Worm (Caenorhabditis elegans) whole organism, L1 larva: ENCODE data around the gene cyp-37B1.
A peak's percentile ranks its signal among the peaks of the same experiment; 100 is the strongest.

Source experiments
- C04F5.9 ChIP-seq: sonication (generic microtip); optimal IDR thresholded peaks from 2 replicates; lab custom pipeline; 2016; ENCODE audit warnings: missing genetic modification characterization, missing compliant biosample characterization
- C34B4.2 ChIP-seq: sonication (generic microtip); optimal IDR thresholded peaks from 2 replicates; lab custom pipeline; 2017; ENCODE audit warnings: mild to moderate bottlenecking, missing genetic modification characterization, missing compliant biosample characterization
- F16B12.6 ChIP-seq: fragments of 150-350 bp; optimal IDR thresholded peaks from 2 replicates; lab custom pipeline; 2014; ENCODE audit warnings: missing biosample characterization, missing genetic modification characterization
- aha-1 ChIP-seq: fragments of 150-350 bp; optimal IDR thresholded peaks from 2 replicates; lab custom pipeline; 2014; ENCODE audit warnings: missing biosample characterization, missing genetic modification characterization
- alr-1 ChIP-seq: fragments of 200-800 bp; sonication (Bioruptor generic); optimal IDR thresholded peaks from 2 replicates; lab custom pipeline; 2018; ENCODE audit warnings: borderline replicate concordance, mild to moderate bottlenecking, missing genetic modification characterization, missing compliant biosample characterization
- ama-1 ChIP-seq: fragments of 150-350 bp; optimal IDR thresholded peaks from 2 replicates; lab custom pipeline; 2014
- ces-1 ChIP-seq: fragments of 150-350 bp; optimal IDR thresholded peaks from 2 replicates; lab custom pipeline; 2014; ENCODE audit warnings: missing biosample characterization, missing genetic modification reagents, missing genetic modification characterization
- efl-1 ChIP-seq, 4 experiments: fragments of 150-350 bp; optimal IDR thresholded peaks in 3 of 4; peaks in 1 of 4; 1 replicate in 1 of 4; 2 replicates in 3 of 4; lab custom pipeline; 2014; ENCODE audit warnings: missing biosample characterization in 2 of 4, missing genetic modification characterization in 2 of 4, missing genetic modification reagents in 2 of 4
- egl-13 ChIP-seq: sonication (generic microtip); optimal IDR thresholded peaks from 2 replicates; lab custom pipeline; 2016; ENCODE audit warnings: missing genotype, missing genetic modification reagents, missing genetic modification characterization, missing compliant biosample characterization
- elt-2 ChIP-seq: sonication (generic microtip); optimal IDR thresholded peaks from 2 replicates; lab custom pipeline; 2016; ENCODE audit warnings: missing genetic modification characterization, mild to moderate bottlenecking, inconsistent platforms, missing compliant biosample characterization, missing genetic modification reagents
- elt-3 ChIP-seq, 6 experiments: fragments of 150-350 bp in 1 of 6; sonication (generic microtip); optimal IDR thresholded peaks; 2 replicates each; lab custom pipeline; 2017 to 2018; ENCODE audit warnings: missing biosample characterization in 6 of 6, missing genetic modification characterization in 6 of 6, inconsistent platforms in 1 of 6
- ets-5 ChIP-seq: fragments of 200-800 bp; sonication (Bioruptor generic); IDR thresholded peaks from 2 replicates; pipeline ENCODE4 v1.3.6; 2022; ENCODE audit warnings: missing genetic modification characterization, missing compliant biosample characterization
- fkh-8 ChIP-seq: sonication (generic microtip); optimal IDR thresholded peaks from 2 replicates; lab custom pipeline; 2016; ENCODE audit warnings: mild to moderate bottlenecking, missing genetic modification characterization, missing compliant biosample characterization
- irx-1 ChIP-seq: sonication (generic microtip); optimal IDR thresholded peaks from 2 replicates; lab custom pipeline; 2016; ENCODE audit warnings: missing genetic modification characterization, missing compliant biosample characterization
- lin-35 ChIP-seq, 2 experiments: fragments of 150-350 bp; optimal IDR thresholded peaks; 2 replicates each; lab custom pipeline; 2014; ENCODE audit warnings: missing biosample characterization in 2 of 2, missing genetic modification characterization in 2 of 2, missing genetic modification reagents in 2 of 2
- lir-3 ChIP-seq: sonication (generic microtip); optimal IDR thresholded peaks from 2 replicates; lab custom pipeline; 2016; ENCODE audit warnings: mild to moderate bottlenecking, missing genetic modification characterization, moderate library complexity, missing compliant biosample characterization; ENCODE audit not compliant: poor library complexity
- lsy-2 ChIP-seq, 2 experiments: fragments of 150-350 bp; optimal IDR thresholded peaks; 2 replicates each; lab custom pipeline; 2014; ENCODE audit warnings: missing biosample characterization in 2 of 2, missing genetic modification characterization in 2 of 2
- mab-9 ChIP-seq: fragments of 200-800 bp; sonication (Bioruptor generic); IDR thresholded peaks from 2 replicates; pipeline ENCODE4 v1.3.6; 2022; ENCODE audit warnings: missing genetic modification reagents, missing genetic modification characterization, missing compliant biosample characterization
- mef-2 ChIP-seq: fragments of 150-350 bp; optimal IDR thresholded peaks from 2 replicates; lab custom pipeline; 2014; ENCODE audit warnings: missing biosample characterization, missing genetic modification characterization
- nhr-11 ChIP-seq: fragments of 150-350 bp; optimal IDR thresholded peaks from 2 replicates; lab custom pipeline; 2014; ENCODE audit warnings: missing biosample characterization, missing genetic modification characterization
- nhr-12 ChIP-seq: sonication (generic microtip); optimal IDR thresholded peaks from 2 replicates; lab custom pipeline; 2017; ENCODE audit warnings: missing biosample characterization, missing genetic modification characterization
- nhr-28 ChIP-seq: fragments of 150-350 bp; optimal IDR thresholded peaks from 2 replicates; lab custom pipeline; 2014; ENCODE audit warnings: missing biosample characterization, missing genetic modification characterization
- nhr-71 ChIP-seq: sonication (generic microtip); optimal IDR thresholded peaks from 2 replicates; lab custom pipeline; 2016; ENCODE audit warnings: mild to moderate bottlenecking, missing genetic modification characterization, moderate library complexity, missing compliant biosample characterization
- nhr-77 ChIP-seq: fragments of 150-350 bp; optimal IDR thresholded peaks from 2 replicates; lab custom pipeline; 2014; ENCODE audit warnings: missing biosample characterization, missing genetic modification characterization
- nhr-84 ChIP-seq: sonication (generic microtip); optimal IDR thresholded peaks from 2 replicates; lab custom pipeline; 2017; ENCODE audit warnings: missing biosample characterization, missing genetic modification characterization
- nhr-90 ChIP-seq: sonication (generic microtip); optimal IDR thresholded peaks from 2 replicates; lab custom pipeline; 2016; ENCODE audit warnings: mild to moderate bottlenecking, missing genetic modification characterization, missing compliant biosample characterization; ENCODE audit not compliant: poor library complexity
- pax-3 ChIP-seq: fragments of 200-800 bp; sonication (Bioruptor generic); optimal IDR thresholded peaks from 2 replicates; lab custom pipeline; 2018; ENCODE audit warnings: mild to moderate bottlenecking, missing genetic modification characterization, moderate library complexity, missing compliant biosample characterization
- snpc-4 ChIP-seq: fragments of 150-350 bp; optimal IDR thresholded peaks from 2 replicates; lab custom pipeline; 2014; ENCODE audit warnings: missing biosample characterization, missing genetic modification characterization
- unc-130 ChIP-seq: fragments of 150-350 bp; optimal IDR thresholded peaks from 2 replicates; lab custom pipeline; 2017; ENCODE audit warnings: missing biosample characterization, missing genetic modification characterization, inconsistent platforms
- unc-62 ChIP-seq: fragments of 150-350 bp; optimal IDR thresholded peaks from 2 replicates; lab custom pipeline; 2014; ENCODE audit warnings: missing biosample characterization, missing genetic modification reagents, missing genetic modification characterization
- unc-98 ChIP-seq: fragments of 200-800 bp; sonication (Bioruptor generic); IDR thresholded peaks from 2 replicates; pipeline ENCODE4 v1.3.6; 2022; ENCODE audit warnings: missing genetic modification characterization, missing compliant biosample characterization
- xbp-1 ChIP-seq: sonication (generic microtip); optimal IDR thresholded peaks from 2 replicates; lab custom pipeline; 2016; ENCODE audit warnings: missing genetic modification characterization, missing compliant biosample characterization
- zag-1 ChIP-seq: fragments of 150-350 bp; optimal IDR thresholded peaks from 2 replicates; lab custom pipeline; 2014; ENCODE audit warnings: missing biosample characterization, missing genetic modification characterization
- zip-4 ChIP-seq: fragments of 200-800 bp; sonication (Bioruptor generic); optimal IDR thresholded peaks from 2 replicates; lab custom pipeline; 2018; ENCODE audit warnings: mild to moderate bottlenecking, missing genetic modification characterization, moderate library complexity, missing compliant biosample characterization
- ztf-11 ChIP-seq, 2 experiments: sonication (generic microtip); optimal IDR thresholded peaks; 2 replicates each; lab custom pipeline; 2016 to 2017; ENCODE audit warnings: missing genetic modification characterization in 2 of 2, missing biosample characterization in 1 of 2, missing compliant biosample characterization in 1 of 2
- ztf-4 ChIP-seq: fragments of 150-350 bp; optimal IDR thresholded peaks from 2 replicates; lab custom pipeline; 2014; ENCODE audit warnings: missing biosample characterization, missing genetic modification characterization

The cyp-37B1 gene

DNA sequence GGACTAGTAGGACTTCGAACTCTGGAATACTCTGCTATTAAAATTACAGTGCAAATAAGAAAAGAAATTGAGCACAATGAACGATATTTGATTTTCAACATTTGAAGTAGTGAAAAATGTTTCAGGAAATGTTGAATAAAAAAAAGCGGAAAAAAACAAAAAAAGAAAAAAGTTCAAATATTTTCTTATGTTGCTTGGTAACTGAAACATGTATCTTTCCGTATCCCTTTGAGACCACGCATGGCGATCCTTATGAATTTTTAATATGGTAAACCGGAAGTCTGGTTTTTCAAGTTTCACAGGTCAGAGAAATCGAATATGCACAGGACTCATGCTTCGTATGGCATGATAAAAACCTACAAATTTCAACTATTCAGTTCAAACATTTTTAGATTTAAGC is 9.7 kb downstream of the cyp-37B1 start, which contains the start of gene F28G4.3:
Gene F28G4.3 (minus strand): TSS at position 101 of the 400 bp plus-strand sequence.
- no peak for TF ChIP-seq ets-5 (GFP tag; lab: Robert Waterston, UW)
- no peak for TF ChIP-seq ztf-11 (tag; optimal IDR thresholded peaks at IDR 0.05; lab: Kevin White, UChicago)

DNA sequence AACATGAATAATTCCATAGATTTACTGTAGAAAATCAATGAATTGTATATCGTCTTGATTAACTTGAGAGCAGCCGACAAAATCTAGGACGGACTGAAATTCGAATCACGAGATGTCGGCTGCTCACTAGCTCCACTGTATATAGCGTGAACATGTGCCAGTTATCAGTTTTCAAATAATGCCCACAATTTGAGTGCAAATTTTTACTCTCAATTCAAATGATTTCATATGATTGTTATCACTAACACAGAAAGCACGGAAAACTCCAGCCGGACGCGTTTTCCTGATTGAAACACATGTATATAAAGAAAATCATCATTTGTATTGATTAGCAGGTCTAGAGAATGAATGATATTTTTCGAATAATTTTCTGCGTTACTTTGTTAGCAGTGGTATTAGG is 14.5 kb downstream of the cyp-37B1 start, which contains the start of gene oac-5:
Gene oac-5 (plus strand): TSS at position 301 of the 400 bp plus-strand sequence.
- peak; percentile 23 for TF ChIP-seq elt-2 (tag; lab: Kevin White, UChicago)
- TF ChIP-seq nhr-11 (tag; lab: Kevin White, UChicago), result no peak
- no peak for TF ChIP-seq ama-1 (lab: Kevin White, UChicago)
- TF ChIP-seq fkh-8 (tag; lab: Kevin White, UChicago), result no peak
- no peak for TF ChIP-seq efl-1 (optimal IDR thresholded peaks at IDR 0.05; lab: Kevin White, UChicago)
- no peak for TF ChIP-seq efl-1 (GFP tag; optimal IDR thresholded peaks at IDR 0.05 in 1 of 2; lab: Kevin White, UChicago)
- no peak for TF ChIP-seq xbp-1
- TF ChIP-seq pax-3 (tag; lab: Kevin White, UChicago), result no peak
- no peak for TF ChIP-seq mab-9

DNA sequence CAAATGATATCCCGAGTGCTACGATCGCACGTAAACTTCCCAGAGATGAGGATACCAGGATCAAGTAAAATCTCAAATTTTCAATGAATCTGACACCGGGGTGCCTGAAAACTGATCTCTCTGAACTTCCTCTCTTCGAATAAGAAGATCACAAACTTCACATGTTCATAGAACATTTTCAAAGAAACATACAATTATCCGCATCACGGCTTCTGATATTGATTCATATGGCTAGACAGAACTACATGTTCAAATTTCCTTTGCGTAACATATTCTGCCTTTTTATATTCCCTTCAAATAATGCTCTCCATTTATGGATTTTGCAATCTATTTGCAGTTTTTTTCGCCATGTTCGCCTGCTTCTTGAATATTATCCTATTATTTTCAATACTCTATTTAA is 19.2 kb downstream of the cyp-37B1 start, which contains the start of gene srbc-83:
Gene srbc-83 (plus strand): TSS at position 301 of the 400 bp plus-strand sequence.
- no peak for TF ChIP-seq nhr-28 (tag; lab: Kevin White, UChicago)
- no peak for TF ChIP-seq lir-3
- TF ChIP-seq ztf-4 (tag; lab: Kevin White, UChicago), result no peak
- TF ChIP-seq ama-1 (lab: Kevin White, UChicago), result no peak
- no peak for TF ChIP-seq lin-35 (GFP tag; optimal IDR thresholded peaks at IDR 0.05; lab: Kevin White, UChicago)
- TF ChIP-seq unc-62 (GFP tag; lab: Kevin White, UChicago), result no peak
- no peak for TF ChIP-seq unc-130 (tag; lab: Kevin White, UChicago)
- no peak for TF ChIP-seq snpc-4 (tag; lab: Kevin White, UChicago)
- no peak for TF ChIP-seq zip-4 (GFP tag; lab: Kevin White, UChicago)
- no peak for TF ChIP-seq ces-1 (GFP tag; lab: Kevin White, UChicago)
- TF ChIP-seq nhr-12, result no peak
- TF ChIP-seq aha-1 (tag; lab: Kevin White, UChicago), result no peak
- TF ChIP-seq xbp-1, result no peak
- TF ChIP-seq nhr-90, result no peak
- TF ChIP-seq C34B4.2 (tag; lab: Kevin White, UChicago), result no peak
- TF ChIP-seq mef-2, result no peak
- TF ChIP-seq egl-13, result no peak
- TF ChIP-seq irx-1 (tag; lab: Kevin White, UChicago), result no peak

ce11 chrV:16298669-16299068 is 20.8 kb downstream of the cyp-37B1 start, which contains the start of gene srbc-84:
TSS of gene srbc-84 (plus strand) at chrV:16298969.
- no peak for TF ChIP-seq nhr-71
- no peak for TF ChIP-seq nhr-12
- no peak for TF ChIP-seq zag-1 (tag; lab: Kevin White, UChicago)
- no peak for TF ChIP-seq ztf-11 (tag; optimal IDR thresholded peaks at IDR 0.05; lab: Kevin White, UChicago)
- no peak for TF ChIP-seq nhr-77
- no peak for TF ChIP-seq xbp-1
- TF ChIP-seq F16B12.6 (tag; lab: Kevin White, UChicago), result no peak
- TF ChIP-seq aha-1 (tag; lab: Kevin White, UChicago), result no peak
- no peak for TF ChIP-seq C04F5.9
- no peak for TF ChIP-seq nhr-84
- TF ChIP-seq lsy-2 (tag; optimal IDR thresholded peaks at IDR 0.05; lab: Kevin White, UChicago), result no peak
- TF ChIP-seq elt-3 (tag; optimal IDR thresholded peaks at IDR 0.05; lab: Kevin White, UChicago), result no peak
- no peak for TF ChIP-seq unc-98
- TF ChIP-seq alr-1 (tag; lab: Kevin White, UChicago), result no peak

- no peak for TF ChIP-seq nhr-77
- peak; percentile 29 for TF ChIP-seq F16B12.6 (tag; lab: Kevin White, UChicago)
Observed at ce11 chrV:16299834-16300233, 21.9 kb downstream of the cyp-37B1 start.
